Fruit fly (Drosophila melanogaster) whole organism, embryonic: ENCODE measurements around the gene Fas2.

Experiments used
- Adf1 ChIP-seq: fragments of 200-800 bp; sonication (Bioruptor generic); IDR thresholded peaks from 2 replicates; pipeline ENCODE4 v1.3.6; 2022; ENCODE audit warnings: missing biosample characterization, missing genetic modification characterization
- Antp ChIP-seq: fragments of 200-800 bp; sonication (Bioruptor generic); optimal IDR thresholded peaks from 3 replicates; lab custom pipeline; 2016; ENCODE audit warnings: missing biosample characterization, missing genetic modification characterization
- BEAF-32 ChIP-seq: fragments of 200-800 bp; sonication (Bioruptor generic); optimal IDR thresholded peaks from 3 replicates; lab custom pipeline; 2017; ENCODE audit warnings: missing biosample characterization, missing genetic modification characterization, mild to moderate bottlenecking, moderate library complexity, missing genetic modification reagents
- CG10543 ChIP-seq: fragments of 200-800 bp; sonication (Bioruptor generic); optimal IDR thresholded peaks from 3 replicates; lab custom pipeline; 2017; ENCODE audit warnings: missing biosample characterization, mild to moderate bottlenecking, missing genetic modification characterization, moderate library complexity
- CG10959 ChIP-seq: fragments of 200-800 bp; sonication (Bioruptor generic); IDR thresholded peaks from 2 replicates; pipeline ENCODE4 v1.3.6; 2022; ENCODE audit warnings: missing biosample characterization, missing genetic modification characterization
- CG11093 ChIP-seq: fragments of 200-800 bp; sonication (Bioruptor generic); IDR thresholded peaks from 3 replicates; pipeline ENCODE4 v1.3.6; 2022; ENCODE audit warnings: missing biosample characterization, missing genetic modification characterization
- CG12071 ChIP-seq: fragments of 200-800 bp; sonication (Bioruptor generic); optimal IDR thresholded peaks from 3 replicates; lab custom pipeline; 2018; ENCODE audit warnings: missing biosample characterization, mild to moderate bottlenecking, missing genetic modification characterization
- CG12659 ChIP-seq: fragments of 200-800 bp; sonication (Bioruptor generic); optimal IDR thresholded peaks from 3 replicates; lab custom pipeline; 2017; ENCODE audit warnings: mild to moderate bottlenecking, missing biosample characterization, missing genetic modification reagents, missing genetic modification characterization
- CG13894 ChIP-seq: fragments of 200-800 bp; sonication (Bioruptor generic); optimal IDR thresholded peaks from 3 replicates; lab custom pipeline; 2018; ENCODE audit warnings: missing biosample characterization, mild to moderate bottlenecking, missing genetic modification characterization, moderate library complexity
- CG15011 ChIP-seq: fragments of 200-800 bp; sonication (Bioruptor generic); optimal IDR thresholded peaks from 3 replicates; lab custom pipeline; 2018; ENCODE audit warnings: missing biosample characterization, mild to moderate bottlenecking, missing genetic modification characterization
- CG1602 ChIP-seq: fragments of 200-800 bp; sonication (Bioruptor generic); optimal IDR thresholded peaks from 3 replicates; lab custom pipeline; 2016; ENCODE audit warnings: missing biosample characterization, missing genetic modification characterization
- CG17361 ChIP-seq: fragments of 200-800 bp; sonication (Bioruptor generic); IDR thresholded peaks from 3 replicates; pipeline ENCODE4 v1.3.6; 2022; ENCODE audit warnings: missing biosample characterization, missing genetic modification characterization
- CG1832 ChIP-seq: fragments of 200-800 bp; sonication (Bioruptor generic); optimal IDR thresholded peaks from 2 replicates; lab custom pipeline; 2017; ENCODE audit warnings: missing biosample characterization, mild to moderate bottlenecking, missing genetic modification characterization, inconsistent platforms
- CG3065 ChIP-seq: fragments of 200-800 bp; sonication (Bioruptor generic); optimal IDR thresholded peaks from 2 replicates; lab custom pipeline; 2016; ENCODE audit warnings: missing biosample characterization, missing genetic modification characterization
- CG32532 ChIP-seq: fragments of 200-800 bp; sonication (Bioruptor generic); IDR thresholded peaks from 2 replicates; pipeline ENCODE4 v1.3.6; 2022; ENCODE audit warnings: missing biosample characterization, missing genetic modification characterization
- CG3847 ChIP-seq: fragments of 200-800 bp; sonication (Bioruptor generic); IDR thresholded peaks from 2 replicates; pipeline ENCODE4 v1.3.6; 2022; ENCODE audit warnings: missing biosample characterization, missing genetic modification characterization
- CG8089 ChIP-seq: fragments of 200-800 bp; sonication (Bioruptor generic); optimal IDR thresholded peaks from 3 replicates; lab custom pipeline; 2016; ENCODE audit warnings: missing biosample characterization, missing genetic modification characterization
- CG9727 ChIP-seq: fragments of 200-800 bp; sonication (Bioruptor generic); optimal IDR thresholded peaks from 3 replicates; lab custom pipeline; 2017; ENCODE audit warnings: missing biosample characterization, mild to moderate bottlenecking, missing genetic modification characterization
- CTCF ChIP-seq: fragments of 200-800 bp; sonication (Bioruptor generic); optimal IDR thresholded peaks from 2 replicates; lab custom pipeline; 2017; ENCODE audit warnings: missing biosample characterization, mild to moderate bottlenecking, missing genetic modification characterization, moderate library complexity
- CoRest ChIP-seq: fragments of 200-800 bp; sonication (Bioruptor generic); optimal IDR thresholded peaks from 3 replicates; lab custom pipeline; 2018; ENCODE audit warnings: missing biosample characterization, mild to moderate bottlenecking, missing genetic modification characterization, moderate library complexity
- E2f1 ChIP-seq: fragments of 200-800 bp; sonication (Bioruptor generic); IDR thresholded peaks from 2 replicates; pipeline ENCODE4 v1.3.6; 2022; ENCODE audit warnings: missing biosample characterization, missing genetic modification characterization
- HmgZ ChIP-seq: fragments of 200-800 bp; sonication (Bioruptor generic); optimal IDR thresholded peaks from 2 replicates; lab custom pipeline; 2018; ENCODE audit warnings: missing biosample characterization, mild to moderate bottlenecking, missing genetic modification characterization
- Mad ChIP-seq: fragments of 200-800 bp; sonication (Bioruptor generic); optimal IDR thresholded peaks from 2 replicates; lab custom pipeline; 2016; ENCODE audit warnings: missing biosample characterization, missing genetic modification characterization
- Nf-YA ChIP-seq: fragments of 200-800 bp; sonication (Bioruptor generic); IDR thresholded peaks from 2 replicates; pipeline ENCODE4 v1.3.6; 2022; ENCODE audit warnings: missing biosample characterization, missing genetic modification characterization
- Nf-YB ChIP-seq: fragments of 200-800 bp; sonication (Bioruptor generic); optimal IDR thresholded peaks from 3 replicates; lab custom pipeline; 2019; ENCODE audit warnings: missing biosample characterization, mild to moderate bottlenecking, missing genetic modification characterization, moderate library complexity
- Pdp1 ChIP-seq, 2 experiments: fragments of 200-800 bp; sonication (Bioruptor generic); optimal IDR thresholded peaks; 3 replicates each; lab custom pipeline; 2016; ENCODE audit warnings: missing biosample characterization in 2 of 2, missing genetic modification characterization in 2 of 2, mild to moderate bottlenecking in 1 of 2, moderate library complexity in 1 of 2
- Ptx1 ChIP-seq: fragments of 200-800 bp; sonication (Bioruptor generic); IDR thresholded peaks from 2 replicates; pipeline ENCODE4 v1.3.6; 2022; ENCODE audit warnings: missing biosample characterization, missing genetic modification characterization
- Trl ChIP-seq, 3 experiments: fragments of >200 bp in 2 of 3; fragments of 200-800 bp in 1 of 3; sonication (Bioruptor generic) in 1 of 3; optimal IDR thresholded peaks; 2 replicates in 1 of 3; 3 replicates in 2 of 3; lab custom pipeline; 2016 to 2017; ENCODE audit warnings: missing biosample characterization in 1 of 3, missing genetic modification characterization in 1 of 3
- amos ChIP-seq: fragments of 200-800 bp; sonication (Bioruptor generic); IDR thresholded peaks from 2 replicates; pipeline ENCODE4 v1.3.6; 2022; ENCODE audit warnings: missing biosample characterization, missing genetic modification characterization; ENCODE audit not compliant: partially characterized antibody
- bigmax ChIP-seq: fragments of 200-800 bp; sonication (Bioruptor generic); optimal IDR thresholded peaks from 2 replicates; lab custom pipeline; 2018; ENCODE audit warnings: missing biosample characterization, mild to moderate bottlenecking, missing genetic modification characterization
- cato ChIP-seq: fragments of 200-800 bp; sonication (Bioruptor generic); optimal IDR thresholded peaks from 2 replicates; lab custom pipeline; 2016; ENCODE audit warnings: missing biosample characterization, missing genetic modification characterization, borderline replicate concordance
- da ChIP-seq: fragments of 200-800 bp; sonication (Bioruptor generic); optimal IDR thresholded peaks from 2 replicates; lab custom pipeline; 2016; ENCODE audit warnings: missing biosample characterization, missing genetic modification characterization
- emc ChIP-seq: fragments of 200-800 bp; sonication (Bioruptor generic); optimal IDR thresholded peaks from 2 replicates; lab custom pipeline; 2016; ENCODE audit warnings: missing biosample characterization, missing genetic modification characterization
- esg ChIP-seq: fragments of 200-800 bp; sonication (Bioruptor generic); conservative IDR thresholded peaks from 2 replicates; pipeline ENCODE4 v1.3.6; 2022; ENCODE audit warnings: missing biosample characterization, missing genetic modification characterization
- her ChIP-seq: fragments of 200-800 bp; sonication (Bioruptor generic); optimal IDR thresholded peaks from 2 replicates; lab custom pipeline; 2016; ENCODE audit warnings: missing biosample characterization, missing genetic modification characterization
- lov ChIP-seq, 2 experiments: fragments of 200-800 bp in 1 of 2; fragments of >200 bp in 1 of 2; sonication (Bioruptor generic) in 1 of 2; IDR thresholded peaks in 1 of 2; optimal IDR thresholded peaks in 1 of 2; 2 replicates in 1 of 2; 3 replicates in 1 of 2; pipeline versions ENCODE4 v1.3.6 to Lab custom; 2017 to 2022; ENCODE audit warnings: missing biosample characterization in 1 of 2, missing genetic modification characterization in 1 of 2
- nerfin-2 ChIP-seq: fragments of 200-800 bp; sonication (Bioruptor generic); IDR thresholded peaks from 2 replicates; pipeline ENCODE4 v1.3.6; 2022; ENCODE audit warnings: missing biosample characterization, missing genetic modification characterization; ENCODE audit not compliant: partially characterized antibody
- oc ChIP-seq: fragments of 200-800 bp; sonication (Bioruptor generic); optimal IDR thresholded peaks from 2 replicates; lab custom pipeline; 2018; ENCODE audit warnings: missing biosample characterization, mild to moderate bottlenecking, missing genetic modification characterization, moderate library complexity
- p53 ChIP-seq: fragments of 200-800 bp; sonication (Bioruptor generic); optimal IDR thresholded peaks from 2 replicates; lab custom pipeline; 2016; ENCODE audit warnings: missing biosample characterization, missing genetic modification characterization
- pho ChIP-seq: fragments of 200-800 bp; sonication (Bioruptor generic); optimal IDR thresholded peaks from 2 replicates; lab custom pipeline; 2016; ENCODE audit warnings: missing biosample characterization, missing genetic modification characterization
- psq ChIP-seq: fragments of 200-800 bp; sonication (Bioruptor generic); optimal IDR thresholded peaks from 2 replicates; lab custom pipeline; 2017; ENCODE audit warnings: missing biosample characterization, missing genetic modification characterization
- row ChIP-seq: fragments of 200-800 bp; sonication (Bioruptor generic); IDR thresholded peaks from 3 replicates; pipeline ENCODE4 v1.3.6; 2022; ENCODE audit warnings: missing biosample characterization, missing genetic modification characterization
- scrt ChIP-seq: fragments of 200-800 bp; sonication (Bioruptor generic); optimal IDR thresholded peaks from 2 replicates; lab custom pipeline; 2018; ENCODE audit warnings: missing biosample characterization, mild to moderate bottlenecking, missing genetic modification characterization, moderate library complexity
- shn ChIP-seq: fragments of 200-800 bp; sonication (Bioruptor generic); optimal IDR thresholded peaks from 3 replicates; lab custom pipeline; 2016; ENCODE audit warnings: missing biosample characterization, missing genetic modification characterization
- slou ChIP-seq: fragments of 200-800 bp; sonication (Bioruptor generic); optimal IDR thresholded peaks from 3 replicates; lab custom pipeline; 2016; ENCODE audit warnings: missing biosample characterization, missing genetic modification characterization
- tap ChIP-seq: fragments of 200-800 bp; optimal IDR thresholded peaks from 3 replicates; lab custom pipeline; 2019; ENCODE audit warnings: missing biosample characterization, mild to moderate bottlenecking, missing genetic modification characterization, moderate library complexity
- vvl ChIP-seq: fragments of 200-800 bp; sonication (Bioruptor generic); IDR thresholded peaks from 2 replicates; pipeline ENCODE4 v1.3.6; 2022; ENCODE audit warnings: missing biosample characterization, missing genetic modification characterization
- zen ChIP-seq: fragments of 200-800 bp; sonication (Bioruptor generic); optimal IDR thresholded peaks from 3 replicates; lab custom pipeline; 2018; ENCODE audit warnings: missing biosample characterization, mild to moderate bottlenecking, missing genetic modification characterization, moderate library complexity
- zfh2 ChIP-seq: fragments of 200-800 bp; sonication (Bioruptor generic); optimal IDR thresholded peaks from 2 replicates; lab custom pipeline; 2016; ENCODE audit warnings: missing biosample characterization, missing genetic modification characterization

Fas2 gene

DNA sequence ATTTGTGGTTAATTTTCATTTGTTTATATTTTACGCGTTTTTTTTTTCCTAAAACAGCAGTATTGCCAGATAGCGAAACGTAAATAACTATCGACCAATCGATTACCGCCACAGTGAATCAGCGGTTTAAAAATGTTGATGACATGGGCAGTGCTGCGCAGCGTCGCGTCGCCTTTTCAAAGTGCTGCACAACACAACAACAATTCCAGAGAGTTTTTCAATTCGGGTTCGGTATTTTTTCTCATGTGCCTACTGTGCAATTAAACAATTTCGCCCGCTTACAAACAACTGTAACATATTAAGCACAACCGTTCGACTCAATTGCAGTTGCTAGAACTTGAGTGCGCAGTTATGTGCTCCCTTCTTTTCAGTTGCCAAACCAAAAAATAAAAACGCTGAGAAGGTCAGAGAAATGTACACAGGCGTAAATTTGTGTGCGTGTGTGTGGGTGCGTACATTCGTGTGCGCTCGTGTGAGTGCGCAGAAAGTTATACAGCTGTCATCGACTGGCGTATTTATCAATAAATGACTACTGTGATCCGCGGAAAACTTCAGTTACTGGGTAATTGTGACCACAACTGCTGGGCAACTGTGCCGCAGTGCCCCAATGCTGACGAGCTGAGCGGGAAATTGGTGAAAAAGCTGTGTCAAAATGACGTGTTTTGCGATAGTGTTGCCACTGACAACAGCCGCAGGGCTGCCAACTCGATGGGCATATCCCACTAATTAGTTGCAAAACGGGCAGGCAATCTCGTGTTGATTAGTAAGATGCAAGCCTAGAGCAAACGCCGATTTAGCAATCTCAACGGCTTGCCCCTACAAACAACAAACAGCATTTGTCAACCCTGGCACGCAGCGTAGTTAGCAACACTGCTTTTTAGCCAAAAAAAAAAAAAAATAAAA lies 88.8 kb downstream of the Fas2 start, which contains the start of the genes tyf and Tip60 (continued):
- TF ChIP-seq E2f1 (GFP tag; lab: Robert Waterston, UW) (no peak), CG1602 (GFP tag; lab: Kevin White, UChicago) (no peak), row (GFP tag; lab: Robert Waterston, UW) (peak; percentile 47), HmgZ (tag; lab: Kevin White, UChicago) (no peak), CG12659 (GFP tag; lab: Kevin White, UChicago) (peak; percentile 35), psq (GFP tag; lab: Kevin White, UChicago) (no peak), shn (GFP tag; lab: Kevin White, UChicago) (peak; percentile 20), CG15011 (GFP tag; lab: Kevin White, UChicago) (no peak), cato (GFP tag; lab: Kevin White, UChicago) (no peak), CG12071 (GFP tag; lab: Kevin White, UChicago) (no peak), CG13894 (tag; lab: Kevin White, UChicago) (no peak), bigmax (no peak), pho (GFP tag; lab: Kevin White, UChicago) (no peak), Pdp1 (GFP tag; optimal IDR thresholded peaks at IDR 0.05; lab: Kevin White, UChicago) (no peak), Adf1 (no peak), her (GFP tag; lab: Kevin White, UChicago) (peak; percentile 37), Antp (GFP tag; lab: Kevin White, UChicago) (peak; percentile 42), vvl (peak; percentile 11; the same call in 1 of the 2 replicates), amos (GFP tag; lab: Robert Waterston, UW) (peak; percentile 71), Nf-YB (no peak), lov (optimal IDR thresholded peaks at IDR 0.05; lab: Kevin White, UChicago) (no peak), lov (GFP tag; IDR thresholded peaks at IDR 0.05; lab: Robert Waterston, UW) (no peak), zen (peak; percentile 42), nerfin-2 (GFP tag; lab: Robert Waterston, UW) (peak; percentile 51; the same call in 1 of the 2 replicates), Trl (optimal IDR thresholded peaks at IDR 0.05; lab: Kevin White, UChicago) (no peak), Trl (GFP tag; optimal IDR thresholded peaks at IDR 0.05; lab: Kevin White, UChicago) (peak; percentile 27), CG10959 (GFP tag; lab: Robert Waterston, UW) (no peak), CG11093 (no peak), CTCF (no peak), oc (tag; lab: Kevin White, UChicago) (no peak), scrt (no peak), CG32532 (peak; percentile 18; the same call in 1 of the 2 replicates), slou (GFP tag; lab: Kevin White, UChicago) (no peak), CG3065 (no peak), CG9727 (GFP tag; lab: Kevin White, UChicago) (peak; percentile 30), zfh2 (GFP tag; lab: Kevin White, UChicago) (peak; percentile 47), CG17361 (GFP tag; lab: Robert Waterston, UW) (no peak), CoRest (tag; lab: Kevin White, UChicago) (no peak), da (no peak), Nf-YA (GFP tag; lab: Robert Waterston, UW) (no peak), emc (no peak), CG10543 (GFP tag; lab: Kevin White, UChicago) (peak; percentile 41), CG8089 (no peak), tap (tag; lab: Kevin White, UChicago) (no peak), Ptx1 (GFP tag; lab: Robert Waterston, UW) (no peak), CG3847 (GFP tag; lab: Robert Waterston, UW) (peak; percentile 53), CG1832 (GFP tag; lab: Kevin White, UChicago) (no peak), esg (GFP tag; lab: Robert Waterston, UW) (no peak), p53 (GFP tag; lab: Kevin White, UChicago) (no peak), Mad (GFP tag; lab: Kevin White, UChicago) (no peak), BEAF-32 (GFP tag; lab: Kevin White, UChicago) (peak; percentile 65)
